Worm (Caenorhabditis elegans) whole organism, early embryonic: ENCODE results near the gene ZK896.1.

Experiments
- B0310.2 ChIP-seq: sonication (generic microtip); optimal IDR thresholded peaks from 2 replicates; lab custom pipeline; 2016; ENCODE audit warnings: mild to moderate bottlenecking, missing genetic modification characterization, missing compliant biosample characterization
- F13C5.2 ChIP-seq: sonication (generic microtip); optimal IDR thresholded peaks from 2 replicates; lab custom pipeline; 2017; ENCODE audit warnings: mild to moderate bottlenecking, missing genetic modification characterization, inconsistent platforms, missing compliant biosample characterization
- aly-1 ChIP-seq: sonication (generic microtip); optimal IDR thresholded peaks from 2 replicates; lab custom pipeline; 2016; ENCODE audit warnings: missing genetic modification characterization, missing compliant biosample characterization
- ama-1 ChIP-seq: fragments of 150-350 bp; optimal IDR thresholded peaks from 2 replicates; lab custom pipeline; 2014
- ceh-13 ChIP-seq: fragments of 200-800 bp; sonication (Bioruptor generic); optimal IDR thresholded peaks from 2 replicates; lab custom pipeline; 2018; ENCODE audit warnings: mild to moderate bottlenecking, missing genetic modification characterization, missing compliant biosample characterization
- ceh-36 ChIP-seq: sonication (generic microtip); optimal IDR thresholded peaks from 2 replicates; lab custom pipeline; 2016; ENCODE audit warnings: missing genetic modification characterization, inconsistent platforms, missing compliant biosample characterization
- ets-7 ChIP-seq: sonication (generic microtip); optimal IDR thresholded peaks from 2 replicates; lab custom pipeline; 2016; ENCODE audit warnings: missing genotype, missing genetic modification characterization, missing compliant biosample characterization
- flt-1 ChIP-seq: fragments of 200-800 bp; sonication (Bioruptor generic); IDR thresholded peaks from 2 replicates; pipeline ENCODE4 v1.3.6; 2022; ENCODE audit warnings: missing genetic modification characterization, missing compliant biosample characterization
- hmbx-1 ChIP-seq: sonication (generic microtip); optimal IDR thresholded peaks from 2 replicates; lab custom pipeline; 2016; ENCODE audit warnings: mild to moderate bottlenecking, missing genetic modification characterization, missing compliant biosample characterization
- hmg-4 ChIP-seq: fragments of 200-800 bp; sonication (Bioruptor generic); optimal IDR thresholded peaks from 2 replicates; lab custom pipeline; 2018; ENCODE audit warnings: mild to moderate bottlenecking, missing genetic modification characterization, missing compliant biosample characterization
- hnd-1 ChIP-seq: sonication (generic microtip); optimal IDR thresholded peaks from 2 replicates; lab custom pipeline; 2016; ENCODE audit warnings: missing genetic modification characterization, missing compliant biosample characterization
- pes-1 ChIP-seq: fragments of 200-800 bp; sonication (Bioruptor generic); IDR thresholded peaks from 2 replicates; pipeline ENCODE4 v1.3.6; 2022; ENCODE audit warnings: missing genetic modification reagents, missing genetic modification characterization, missing compliant biosample characterization
- scrt-1 ChIP-seq: fragments of 200-800 bp; sonication (Bioruptor generic); IDR thresholded peaks from 2 replicates; pipeline ENCODE4 v1.3.6; 2022; ENCODE audit warnings: missing genetic modification characterization, missing compliant biosample characterization
- sea-1 ChIP-seq: fragments of 200-800 bp; sonication (Bioruptor generic); conservative IDR thresholded peaks from 2 replicates; pipeline ENCODE4 v1.3.6; 2022; ENCODE audit warnings: missing genetic modification characterization, missing compliant biosample characterization
- tbx-11 ChIP-seq: fragments of 200-800 bp; sonication (Bioruptor generic); IDR thresholded peaks from 2 replicates; pipeline ENCODE4 v1.3.6; 2022; ENCODE audit warnings: missing genetic modification characterization, missing compliant biosample characterization
- tbx-37 ChIP-seq: fragments of 200-800 bp; sonication (Bioruptor generic); conservative IDR thresholded peaks from 2 replicates; pipeline ENCODE4 v1.3.6; 2022; ENCODE audit warnings: missing genetic modification reagents, missing genetic modification characterization, missing compliant biosample characterization
- tra-4 ChIP-seq: sonication (generic microtip); optimal IDR thresholded peaks from 2 replicates; lab custom pipeline; 2017; ENCODE audit warnings: missing genetic modification characterization, missing compliant biosample characterization

ZK896.1 gene

DNA sequence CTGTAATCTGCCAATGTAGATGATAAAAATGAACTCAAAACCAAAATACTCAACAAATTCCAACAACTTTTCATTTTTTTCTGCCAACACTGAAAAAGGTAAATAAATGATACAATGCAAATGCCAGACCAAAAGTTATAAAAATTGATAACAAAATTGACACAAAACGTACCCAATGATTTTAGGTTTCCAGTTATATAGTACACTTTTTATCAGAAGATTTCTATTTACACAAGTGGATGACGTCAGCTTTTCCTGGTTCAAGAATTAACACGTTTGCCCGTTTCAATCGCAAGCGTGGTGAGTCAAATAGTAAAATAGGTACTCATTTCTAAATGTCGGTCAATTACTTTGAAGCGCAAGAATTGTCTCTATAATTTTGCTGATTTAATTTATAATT, 4.4 kb upstream of the ZK896.1 start, which contains the start of gene ZK896.5:
ZK896.5 (minus strand) TSS at position 89 of the 400 bp plus-strand sequence.
- TF ChIP-seq scrt-1 (GFP tag; lab: Robert Waterston, UW) (no peak), tra-4 (no peak), flt-1 (no peak), B0310.2 (tag; lab: Kevin White, UChicago) (no peak)

DNA sequence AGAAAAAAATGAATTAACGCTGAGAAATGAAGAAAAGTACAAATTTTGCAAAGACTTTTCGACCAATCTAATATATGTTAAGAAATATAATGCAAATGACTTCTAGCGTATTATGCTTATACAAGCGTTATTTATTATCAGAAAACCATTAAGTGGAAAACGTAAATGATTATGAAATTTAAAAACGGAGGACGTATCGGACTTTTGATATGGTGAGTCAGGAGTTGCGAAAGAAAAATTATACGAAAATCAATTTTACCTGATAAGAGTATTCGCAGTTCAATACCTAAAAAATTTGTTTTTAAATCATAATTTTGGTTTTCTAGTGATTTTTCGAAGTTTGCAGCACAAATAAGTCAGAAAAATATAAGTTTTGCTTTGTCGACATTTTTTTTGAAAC, 1.4 kb upstream of the ZK896.1 start:
- TF ChIP-seq sea-1 (no peak), tbx-11 (GFP tag; lab: Robert Waterston, UW) (no peak), hmbx-1 (tag; lab: Kevin White, UChicago) (no peak), ceh-36 (no peak)

DNA sequence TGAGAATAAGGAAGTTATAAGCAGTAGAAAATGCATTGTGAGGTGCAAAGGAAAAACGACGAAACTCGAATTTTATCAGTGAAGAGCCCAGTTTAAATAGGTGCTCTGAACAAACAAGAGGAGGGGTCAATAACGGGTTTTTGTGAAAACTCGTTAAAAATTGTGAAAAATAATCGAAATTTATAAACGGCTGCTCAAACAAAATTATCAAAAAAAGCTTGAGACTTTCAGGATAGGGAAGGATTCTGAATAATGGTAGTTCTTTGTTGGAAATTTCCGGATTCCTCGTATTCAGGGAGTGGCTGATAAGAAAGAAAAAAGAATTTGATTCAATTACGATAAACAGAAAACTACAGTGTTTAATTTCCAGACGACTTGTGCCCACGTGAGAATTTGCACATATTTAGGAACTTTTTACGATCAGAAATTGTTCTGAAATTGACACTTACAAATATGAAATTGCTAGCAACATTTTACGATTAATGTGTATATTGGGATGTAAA, 3.7 kb downstream of the ZK896.1 start, which contains the start of gene clec-187:
clec-187 (minus strand) TSS at position 51 of the 503 bp plus-strand sequence.
- TF ChIP-seq tra-4 = no peak

- no peak for TF ChIP-seq hmbx-1 (tag; lab: Kevin White, UChicago)
- no peak for TF ChIP-seq flt-1
- TF ChIP-seq hmg-4 = no peak
- no peak for TF ChIP-seq tbx-37 (GFP tag; lab: Robert Waterston, UW)
- TF ChIP-seq pes-1 = no peak
- TF ChIP-seq tra-4 = no peak
- no peak for TF ChIP-seq hnd-1
- no peak for TF ChIP-seq B0310.2 (tag; lab: Kevin White, UChicago)
- no peak for TF ChIP-seq sea-1
- no peak for TF ChIP-seq ceh-13 (GFP tag; lab: Kevin White, UChicago)
- TF ChIP-seq scrt-1 (GFP tag; lab: Robert Waterston, UW) = no peak
- TF ChIP-seq F13C5.2 (tag; lab: Kevin White, UChicago) = no peak
Measured at ce11 chrIV:12870315-12870714, 4.8 kb downstream of the ZK896.1 start.

DNA sequence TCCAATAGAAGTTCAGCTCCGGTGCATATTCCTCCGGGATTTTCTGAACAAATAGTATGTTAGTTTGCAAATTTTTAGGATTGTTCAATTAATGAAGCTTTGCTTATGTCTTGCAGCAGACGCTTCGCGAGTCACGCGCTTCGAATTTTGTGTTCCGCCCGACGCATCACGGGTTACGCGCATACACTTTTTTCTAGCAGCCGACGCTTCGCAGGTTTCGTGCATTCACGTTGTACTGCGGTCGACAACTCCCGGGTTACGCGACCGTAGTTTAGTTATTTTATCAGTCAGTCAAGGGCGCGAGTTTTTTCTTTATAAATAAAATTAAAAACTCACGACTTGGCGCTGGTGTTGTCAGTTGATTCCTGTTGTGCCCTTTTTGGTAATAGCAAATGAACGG, 5.3 kb downstream of the ZK896.1 start:
- TF ChIP-seq pes-1 (no peak), hnd-1 (no peak), flt-1 (no peak), ets-7 (tag; lab: Kevin White, UChicago) (no peak), tra-4 (no peak), tbx-37 (GFP tag; lab: Robert Waterston, UW) (no peak), F13C5.2 (tag; lab: Kevin White, UChicago) (no peak), aly-1 (tag; lab: Kevin White, UChicago) (no peak), ama-1 (no peak), B0310.2 (tag; lab: Kevin White, UChicago) (no peak), sea-1 (no peak), tbx-11 (GFP tag; lab: Robert Waterston, UW) (no peak), ceh-36 (no peak), scrt-1 (GFP tag; lab: Robert Waterston, UW) (no peak), hmg-4 (no peak), hmbx-1 (tag; lab: Kevin White, UChicago) (no peak), ceh-13 (GFP tag; lab: Kevin White, UChicago) (no peak)

- no peak for TF ChIP-seq flt-1
- TF ChIP-seq ama-1 = no peak
Measured at ce11 chrIV:12869383-12869782, 5.8 kb downstream of the ZK896.1 start.

DNA sequence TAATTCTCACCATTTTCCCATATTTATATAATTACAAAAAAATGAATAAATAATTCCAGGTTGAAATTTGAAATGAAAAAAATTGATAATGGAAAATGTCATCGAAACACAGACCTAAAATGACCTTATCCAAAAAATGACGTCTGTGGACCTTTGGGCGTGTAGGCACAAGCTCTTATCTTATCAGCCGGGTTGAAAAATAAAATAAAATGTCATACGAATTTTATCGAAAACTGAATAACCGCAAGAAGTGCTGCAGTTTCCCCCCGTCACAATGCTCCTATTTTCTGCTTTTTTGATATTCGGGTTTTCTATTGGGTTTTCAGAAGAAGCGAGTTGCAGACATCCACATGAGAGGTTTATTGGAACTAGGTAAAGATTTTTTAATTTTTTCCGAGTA, 9.3 kb downstream of the ZK896.1 start, which contains the start of gene clec-186:
clec-186 (plus strand) TSS at position 226 of the 400 bp plus-strand sequence.
- TF ChIP-seq ama-1 (no peak), B0310.2 (tag; lab: Kevin White, UChicago) (no peak), tbx-11 (GFP tag; lab: Robert Waterston, UW) (no peak), ceh-13 (GFP tag; lab: Kevin White, UChicago) (no peak), tbx-37 (GFP tag; lab: Robert Waterston, UW) (no peak), hnd-1 (no peak), flt-1 (no peak), tra-4 (no peak), ceh-36 (no peak), hmg-4 (no peak), ets-7 (tag; lab: Kevin White, UChicago) (no peak)

DNA sequence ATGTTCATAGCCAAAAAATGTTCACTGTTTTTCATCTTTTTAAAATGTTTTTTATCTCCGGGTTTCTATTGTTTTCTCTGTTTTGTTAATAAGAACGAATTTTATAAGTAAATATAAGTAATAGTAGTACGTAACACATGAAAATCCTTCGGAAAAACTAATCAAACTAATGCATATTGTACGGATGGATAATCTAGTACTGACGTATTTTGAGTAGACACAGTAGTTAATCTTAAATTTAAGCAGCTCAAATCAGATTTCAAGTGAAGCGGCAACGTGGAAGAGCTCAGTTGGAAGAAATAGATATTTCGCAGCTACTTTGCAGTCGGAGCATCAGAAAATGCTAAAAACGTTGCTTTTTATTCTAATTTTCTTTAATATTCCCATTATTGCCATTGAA, 15.4 kb downstream of the ZK896.1 start, which contains the start of gene gcy-18:
gcy-18 (plus strand) TSS at position 301 of the 400 bp plus-strand sequence.
- TF ChIP-seq hmg-4 (no peak), flt-1 (no peak), ceh-13 (GFP tag; lab: Kevin White, UChicago) (no peak), tra-4 (no peak), ets-7 (tag; lab: Kevin White, UChicago) (no peak), B0310.2 (tag; lab: Kevin White, UChicago) (no peak), F13C5.2 (tag; lab: Kevin White, UChicago) (no peak), tbx-11 (GFP tag; lab: Robert Waterston, UW) (no peak), hnd-1 (no peak), ceh-36 (no peak), hmbx-1 (tag; lab: Kevin White, UChicago) (no peak), tbx-37 (GFP tag; lab: Robert Waterston, UW) (no peak), scrt-1 (GFP tag; lab: Robert Waterston, UW) (no peak), sea-1 (no peak), pes-1 (no peak), ama-1 (no peak), aly-1 (tag; lab: Kevin White, UChicago) (no peak)

ce11 chrIV:12855248-12855647, 19.9 kb downstream of the ZK896.1 start, which contains the start of gene nstp-5:
Gene nstp-5 (plus strand): TSS chrIV:12855548.
- TF ChIP-seq sea-1 (no peak), tra-4 (no peak), hnd-1 (no peak), ets-7 (tag; lab: Kevin White, UChicago) (no peak), B0310.2 (tag; lab: Kevin White, UChicago) (no peak), tbx-11 (GFP tag; lab: Robert Waterston, UW) (no peak), scrt-1 (GFP tag; lab: Robert Waterston, UW) (no peak), tbx-37 (GFP tag; lab: Robert Waterston, UW) (no peak), ceh-36 (no peak), aly-1 (tag; lab: Kevin White, UChicago) (no peak), ama-1 (no peak), pes-1 (no peak), F13C5.2 (tag; lab: Kevin White, UChicago) (no peak), hmg-4 (no peak), flt-1 (no peak), hmbx-1 (tag; lab: Kevin White, UChicago) (no peak), ceh-13 (GFP tag; lab: Kevin White, UChicago) (no peak)
